Worm (Caenorhabditis elegans): Measurements from ENCODE around the gene F35H10.6.

F35H10.6 gene

ce11 chrIV:8273334-8273733 lies 26.4 kb upstream of the F35H10.6 start:
- TF ChIP-seq ceh-58 (GFP tag; IDR thresholded peaks at IDR 0.05) (no peak), ceh-91 (GFP tag; IDR thresholded peaks at IDR 0.05) (no peak), F57A8.1 (GFP tag; optimal IDR thresholded peaks at IDR 0.05) (no peak), him-1 (tag; optimal IDR thresholded peaks at IDR 0.05) (no peak), sea-2 (GFP tag; IDR thresholded peaks at IDR 0.05) (no peak), attf-5 (GFP tag; optimal IDR thresholded peaks at IDR 0.05) (no peak), ztf-6 (GFP tag; IDR thresholded peaks at IDR 0.05) (no peak), K12H6.12 (tag; optimal IDR thresholded peaks at IDR 0.05) (no peak), unc-130 (GFP tag; optimal IDR thresholded peaks at IDR 0.05) (no peak), egl-44 (GFP tag; IDR thresholded peaks at IDR 0.05) (no peak), snpc-1.1 (tag; optimal IDR thresholded peaks at IDR 0.05; ENCODE audit: insufficient read depth) (no peak), ceh-79 (tag; optimal IDR thresholded peaks at IDR 0.05) (no peak), ZK185.1 (tag; optimal IDR thresholded peaks at IDR 0.05; ENCODE audit: poor library complexity, severe bottlenecking) (no peak), ztf-18 (tag; optimal IDR thresholded peaks at IDR 0.05) (no peak), ceh-27 (GFP tag; optimal IDR thresholded peaks at IDR 0.05) (no peak), sdz-38 (tag; optimal IDR thresholded peaks at IDR 0.05) (no peak), tlf-1 (GFP tag; optimal IDR thresholded peaks at IDR 0.05) (no peak), aptf-2 (GFP tag; conservative IDR thresholded peaks at IDR 0.05) (no peak), ccch-3 (GFP tag; optimal IDR thresholded peaks at IDR 0.05) (no peak), rpc-1 (optimal IDR thresholded peaks at IDR 0.05) (no peak), rpc-1 (tag; optimal IDR thresholded peaks at IDR 0.05) (no peak)

- TF ChIP-seq him-1 (tag; optimal IDR thresholded peaks at IDR 0.05), result no peak
- no peak for TF ChIP-seq sptf-2 (GFP tag; optimal IDR thresholded peaks at IDR 0.05)
- TF ChIP-seq lir-1 (GFP tag; conservative IDR thresholded peaks at IDR 0.05), result no peak
- TF ChIP-seq K11D2.4 (GFP tag; IDR thresholded peaks at IDR 0.05), result no peak
- TF ChIP-seq lag-1 (GFP tag; IDR thresholded peaks at IDR 0.05), result no peak
- TF ChIP-seq B0261.1 (tag; optimal IDR thresholded peaks at IDR 0.05), result no peak
- TF ChIP-seq rpc-1 (optimal IDR thresholded peaks at IDR 0.05), result no peak
- no peak for TF ChIP-seq rpc-1 (tag; optimal IDR thresholded peaks at IDR 0.05)
- TF ChIP-seq zfh-2 (GFP tag; conservative IDR thresholded peaks at IDR 0.05), result no peak
- TF ChIP-seq unc-130 (GFP tag; optimal IDR thresholded peaks at IDR 0.05), result no peak
These were observed 24.5 kb upstream of the F35H10.6 start, which contains the start of gene K07H8.11 for ce11 chrIV:8275232-8275631. Gene K07H8.11 (minus strand): TSS chrIV:8275332.

- no peak for TF ChIP-seq unc-62 (GFP tag; optimal IDR thresholded peaks at IDR 0.05)
- TF ChIP-seq B0261.1 (tag; optimal IDR thresholded peaks at IDR 0.05), result no peak
- no peak for TF ChIP-seq attf-5 (GFP tag; optimal IDR thresholded peaks at IDR 0.05)
- no peak for TF ChIP-seq Y56A3A.18 (GFP tag; IDR thresholded peaks at IDR 0.05)
- no peak for TF ChIP-seq die-1 (tag; optimal IDR thresholded peaks at IDR 0.05)
- no peak for TF ChIP-seq ceh-40 (GFP tag; IDR thresholded peaks at IDR 0.05)
- no peak for TF ChIP-seq let-526 (GFP tag; IDR thresholded peaks at IDR 0.05)
- TF ChIP-seq hrde-1 (tag; optimal IDR thresholded peaks at IDR 0.05; ENCODE audit: borderline replicate concordance), result no peak
- TF ChIP-seq hlh-12 (tag; optimal IDR thresholded peaks at IDR 0.05), result no peak
- TF ChIP-seq B0035.1 (tag; optimal IDR thresholded peaks at IDR 0.05), result no peak
These were observed 23.1 kb upstream of the F35H10.6 start, which contains the start of gene K07H8.12 for ce11 chrIV:8276609-8277008. Gene K07H8.12 (minus strand): TSS chrIV:8276709.

ce11 chrIV:8283214-8283613 lies 16.5 kb upstream of the F35H10.6 start:
- TF ChIP-seq ceh-27 (GFP tag; optimal IDR thresholded peaks at IDR 0.05), result no peak
- TF ChIP-seq rec-8 (tag; optimal IDR thresholded peaks at IDR 0.05), result no peak
- TF ChIP-seq ceh-58 (GFP tag; IDR thresholded peaks at IDR 0.05), result no peak
- TF ChIP-seq tbx-9 (tag; optimal IDR thresholded peaks at IDR 0.05; ENCODE audit: borderline replicate concordance), result no peak
- TF ChIP-seq hsf-1 (GFP tag; IDR thresholded peaks at IDR 0.05), result no peak
- TF ChIP-seq nhr-27 (tag; optimal IDR thresholded peaks at IDR 0.05), result no peak
- TF ChIP-seq madf-10 (tag; optimal IDR thresholded peaks at IDR 0.05), result no peak
- no peak for TF ChIP-seq fkh-3 (tag; optimal IDR thresholded peaks at IDR 0.05)
- no peak for TF ChIP-seq egrh-3 (GFP tag; IDR thresholded peaks at IDR 0.05)
- TF ChIP-seq tlf-1 (GFP tag; optimal IDR thresholded peaks at IDR 0.05), result no peak
- TF ChIP-seq B0019.2 (GFP tag; conservative IDR thresholded peaks at IDR 0.05), result no peak
- TF ChIP-seq madf-6 (GFP tag; IDR thresholded peaks at IDR 0.05), result no peak
- no peak for TF ChIP-seq nhr-90 (tag; optimal IDR thresholded peaks at IDR 0.05)
- no peak for TF ChIP-seq die-1 (tag; optimal IDR thresholded peaks at IDR 0.05)
- TF ChIP-seq unc-130 (GFP tag; optimal IDR thresholded peaks at IDR 0.05), result no peak

Data from whole organism, young adult.